Worm (Caenorhabditis elegans): ENCODE measurements around the gene egg-3.
"Not testable (repeated sequence)": the region's sequence is repeated elsewhere in the genome, so short reads cannot be mapped to it uniquely, and the experiment has no call there.

egg-3 gene

DNA sequence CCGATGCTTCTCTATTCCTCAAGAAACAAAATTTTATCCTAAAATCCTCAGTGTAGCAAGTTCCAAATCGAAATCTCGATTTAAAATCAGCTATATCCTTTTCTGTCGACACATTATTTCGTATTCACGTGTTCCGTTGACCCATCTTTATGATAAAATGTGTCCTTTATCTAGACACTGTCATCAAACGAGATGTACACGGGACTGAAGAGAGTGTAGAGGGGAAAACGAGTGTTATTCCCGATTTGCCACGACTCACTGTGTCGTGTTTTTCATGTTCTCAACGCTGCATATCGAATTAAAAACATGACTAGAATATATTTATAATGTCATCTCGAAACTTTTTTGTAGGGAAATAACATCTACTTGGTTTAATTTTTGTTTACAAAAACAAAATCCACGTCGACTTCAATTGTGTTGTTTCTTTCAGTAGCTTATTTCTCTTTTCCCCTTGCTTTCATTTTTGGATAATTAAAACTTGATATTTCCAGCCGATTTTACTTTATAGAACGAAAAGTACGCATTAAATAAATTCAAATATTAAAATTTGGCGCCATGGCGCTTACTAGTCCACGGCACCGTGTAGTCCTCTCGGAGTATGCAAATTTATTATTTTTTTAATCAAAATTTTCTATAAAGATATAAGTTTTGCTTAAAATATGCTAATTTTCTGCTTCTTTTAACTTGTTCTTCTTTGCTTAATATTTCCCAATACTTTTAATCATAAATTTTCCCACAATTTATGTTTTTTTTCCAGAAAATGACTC is 41.7 kb upstream of the egg-3 start, which contains the start of gene metr-1:
metr-1 (plus strand) TSS at position 758 of the 767 bp plus-strand sequence.
- TF ChIP-seq npax-4 (tag; optimal IDR thresholded peaks at IDR 0.05), result no peak
- TF ChIP-seq ceh-31 (tag; optimal IDR thresholded peaks at IDR 0.05), result peak; percentile 18
- peak; percentile 33 for TF ChIP-seq elt-2 (tag; optimal IDR thresholded peaks at IDR 0.05)
- TF ChIP-seq unc-55 (GFP tag; optimal IDR thresholded peaks at IDR 0.05), result no peak
- TF ChIP-seq mec-3 (tag; optimal IDR thresholded peaks at IDR 0.05; ENCODE audit: borderline replicate concordance), result no peak

- TF ChIP-seq sdc-2 (tag; optimal IDR thresholded peaks at IDR 0.05) (no peak), dve-1 (tag; optimal IDR thresholded peaks at IDR 0.05) (no peak), sox-4 (tag; optimal IDR thresholded peaks at IDR 0.05) (no peak), elt-2 (tag; optimal IDR thresholded peaks at IDR 0.05) (peak; percentile 84), ttx-3 (tag; optimal IDR thresholded peaks at IDR 0.05) (no peak), che-1 (tag; optimal IDR thresholded peaks at IDR 0.05) (no peak), pha-4 (tag; optimal IDR thresholded peaks at IDR 0.05) (no peak)
Observed at ce11 chrII:10924669-10925068, 40.4 kb upstream of the egg-3 start.

ce11 chrII:10923948-10924347 is 39.7 kb upstream of the egg-3 start, which contains the start of gene Y19D2B.2:
Gene Y19D2B.2 (plus strand): TSS chrII:10924248.
- TF ChIP-seq syd-9 (tag; optimal IDR thresholded peaks at IDR 0.05), result no peak
- no peak for TF ChIP-seq tbx-2 (tag; optimal IDR thresholded peaks at IDR 0.05)
- TF ChIP-seq pag-3 (tag; optimal IDR thresholded peaks at IDR 0.05; ENCODE audit: borderline replicate concordance), result no peak
- no peak for TF ChIP-seq ref-2 (tag; optimal IDR thresholded peaks at IDR 0.05)
- TF ChIP-seq ceh-45 (GFP tag; IDR thresholded peaks at IDR 0.05), result no peak
- no peak for TF ChIP-seq dmd-4 (tag; optimal IDR thresholded peaks at IDR 0.05; ENCODE audit: borderline replicate concordance)
- TF ChIP-seq hlh-8 (tag; optimal IDR thresholded peaks at IDR 0.05), result no peak
- no peak for TF ChIP-seq K02D7.2 (tag; optimal IDR thresholded peaks at IDR 0.05)
- no peak for TF ChIP-seq pax-1 (tag; optimal IDR thresholded peaks at IDR 0.05)
- no peak for TF ChIP-seq fax-1 (tag; optimal IDR thresholded peaks at IDR 0.05)
- TF ChIP-seq lim-6 (tag; optimal IDR thresholded peaks at IDR 0.05), result no peak
- TF ChIP-seq sox-4 (tag; optimal IDR thresholded peaks at IDR 0.05), result no peak
- no peak for TF ChIP-seq ceh-14 (tag; optimal IDR thresholded peaks at IDR 0.05)
- no peak for TF ChIP-seq ceh-34 (tag; optimal IDR thresholded peaks at IDR 0.05)

ce11 chrII:10922874-10923273 is 38.6 kb upstream of the egg-3 start, which contains the start of gene Y19D2B.1:
Gene Y19D2B.1 (minus strand): TSS chrII:10922974.
- not testable (repeated sequence) for TF ChIP-seq nhr-11, madf-2, C08G9.2 (tag; optimal IDR thresholded peaks at IDR 0.05)

ce11 chrII:10918293-10918756 is 34.1 kb upstream of the egg-3 start, which contains the start of gene tba-4:
Gene tba-4 (plus strand): TSS chrII:10918706.
- TF ChIP-seq ceh-14 (tag; optimal IDR thresholded peaks at IDR 0.05) (no peak), T23F11.4 (GFP tag; optimal IDR thresholded peaks at IDR 0.05) (no peak), unc-3 (GFP tag; conservative IDR thresholded peaks at IDR 0.05) (no peak), unc-3 (tag; optimal IDR thresholded peaks at IDR 0.05) (no peak), che-1 (tag; optimal IDR thresholded peaks at IDR 0.05) (no peak), hlh-15 (tag; optimal IDR thresholded peaks at IDR 0.05) (no peak), ceh-19 (GFP tag; optimal IDR thresholded peaks at IDR 0.05) (no peak), ceh-34 (tag; optimal IDR thresholded peaks at IDR 0.05) (no peak), mec-3 (tag; optimal IDR thresholded peaks at IDR 0.05; ENCODE audit: borderline replicate concordance) (no peak), odd-2 (tag; optimal IDR thresholded peaks at IDR 0.05) (no peak), ceh-48 (tag; optimal IDR thresholded peaks at IDR 0.05) (no peak), pat-9 (tag; optimal IDR thresholded peaks at IDR 0.05) (no peak), nhr-232 (tag; optimal IDR thresholded peaks at IDR 0.05) (no peak), elt-2 (tag; optimal IDR thresholded peaks at IDR 0.05) (no peak), npax-4 (tag; optimal IDR thresholded peaks at IDR 0.05) (no peak), C08G9.2 (tag; optimal IDR thresholded peaks at IDR 0.05) (no peak)
